Worm (Caenorhabditis elegans) whole organism, L2 larva: ENCODE results near the gene arp-1.
"Not testable (repeated sequence)": the region's sequence is repeated elsewhere in the genome, so short reads cannot be mapped to it uniquely, and the experiment has no call there.

Source experiments
- C34F6.9 ChIP-seq: fragments of 150-350 bp; optimal IDR thresholded peaks from 2 replicates; lab custom pipeline; 2014; ENCODE audit warnings: missing biosample characterization, missing genetic modification characterization
- F13H6.1 ChIP-seq: sonication (generic microtip); optimal IDR thresholded peaks from 2 replicates; lab custom pipeline; 2016; ENCODE audit warnings: missing genetic modification characterization, missing compliant biosample characterization
- R02D3.7 ChIP-seq: fragments of 150-350 bp; optimal IDR thresholded peaks from 2 replicates; lab custom pipeline; 2014; ENCODE audit warnings: missing biosample characterization, missing genetic modification characterization
- Y55F3AM.14 ChIP-seq: fragments of 200-800 bp; sonication (Bioruptor generic); optimal IDR thresholded peaks from 2 replicates; lab custom pipeline; 2018; ENCODE audit warnings: mild to moderate bottlenecking, missing genetic modification characterization, missing compliant biosample characterization
- ZK546.5 ChIP-seq: sonication (generic microtip); optimal IDR thresholded peaks from 2 replicates; lab custom pipeline; 2017; ENCODE audit warnings: missing biosample characterization, missing genetic modification characterization
- crh-2 ChIP-seq: sonication (generic microtip); optimal IDR thresholded peaks from 2 replicates; lab custom pipeline; 2017; ENCODE audit warnings: missing biosample characterization, missing genetic modification characterization
- egl-27 ChIP-seq: sonication (generic microtip); optimal IDR thresholded peaks from 3 replicates; lab custom pipeline; 2017; ENCODE audit warnings: missing biosample characterization, missing genetic modification reagents, missing genetic modification characterization
- elt-3 ChIP-seq: sonication (generic microtip); optimal IDR thresholded peaks from 2 replicates; lab custom pipeline; 2017; ENCODE audit warnings: missing biosample characterization, missing genetic modification characterization
- lin-11 ChIP-seq: fragments of 150-350 bp; sonication (generic microtip); optimal IDR thresholded peaks from 2 replicates; lab custom pipeline; 2014; ENCODE audit warnings: missing biosample characterization, missing genetic modification characterization, inconsistent platforms, mixed read lengths
- lin-13 ChIP-seq: fragments of 150-350 bp; optimal IDR thresholded peaks from 2 replicates; lab custom pipeline; 2014; ENCODE audit warnings: missing biosample characterization, missing genetic modification reagents, missing genetic modification characterization
- lin-39 ChIP-seq: fragments of 150-350 bp; optimal IDR thresholded peaks from 2 replicates; lab custom pipeline; 2014; ENCODE audit warnings: missing biosample characterization, missing genetic modification reagents, missing genetic modification characterization
- lsy-2 ChIP-seq, 2 experiments: fragments of 150-350 bp in 1 of 2; sonication (generic microtip) in 1 of 2; optimal IDR thresholded peaks; 2 replicates each; lab custom pipeline; 2014 to 2017; ENCODE audit warnings: missing biosample characterization in 2 of 2, missing genetic modification characterization in 2 of 2
- nhr-21 ChIP-seq: fragments of 150-350 bp; optimal IDR thresholded peaks from 2 replicates; lab custom pipeline; 2014; ENCODE audit warnings: missing biosample characterization, missing genetic modification characterization
- sma-9 ChIP-seq, 2 experiments: fragments of 150-350 bp in 1 of 2; sonication (generic microtip) in 1 of 2; optimal IDR thresholded peaks; 2 replicates each; lab custom pipeline; 2014 to 2016; ENCODE audit warnings: missing genetic modification characterization in 2 of 2, mild to moderate bottlenecking in 1 of 2, missing biosample characterization in 1 of 2, missing compliant biosample characterization in 1 of 2, missing genetic modification reagents in 1 of 2, moderate library complexity in 1 of 2
- unc-39 ChIP-seq: fragments of 150-350 bp; optimal IDR thresholded peaks from 2 replicates; lab custom pipeline; 2014; ENCODE audit warnings: missing biosample characterization, missing genetic modification characterization
- ztf-1 ChIP-seq: fragments of 200-800 bp; sonication (Bioruptor generic); conservative IDR thresholded peaks from 2 replicates; pipeline ENCODE4 v1.3.6; 2022; ENCODE audit warnings: missing genetic modification characterization, missing compliant biosample characterization
- ztf-11 ChIP-seq: sonication (generic microtip); optimal IDR thresholded peaks from 2 replicates; lab custom pipeline; 2017; ENCODE audit warnings: missing biosample characterization, missing genetic modification characterization

The arp-1 gene

ce11 chrII:15165681-15166235, 45.7 kb downstream of the arp-1 start, which contains the start of gene gst-27 (continued):
- peak; percentile 84 for TF ChIP-seq C34F6.9 (tag; lab: Kevin White, UChicago)
- TF ChIP-seq lin-13: peak; percentile 86
- TF ChIP-seq elt-3 (tag; lab: Kevin White, UChicago): no peak
- TF ChIP-seq lin-11 (tag; lab: Kevin White, UChicago): peak; percentile 69
- TF ChIP-seq unc-39 (tag; lab: Kevin White, UChicago): no peak
- peak; percentile 82 for TF ChIP-seq Y55F3AM.14 (GFP tag; lab: Kevin White, UChicago)
- peak; percentile 62 to 78 for TF ChIP-seq lsy-2 (tag; optimal IDR thresholded peaks at IDR 0.05; lab: Kevin White, UChicago)

- no peak for TF ChIP-seq lsy-2 (tag; optimal IDR thresholded peaks at IDR 0.05; lab: Kevin White, UChicago)
- peak; percentile 14 for TF ChIP-seq sma-9 (GFP tag; optimal IDR thresholded peaks at IDR 0.05; lab: Kevin White, UChicago)
- no peak for TF ChIP-seq sma-9 (tag; optimal IDR thresholded peaks at IDR 0.05; lab: Kevin White, UChicago)
- no peak for TF ChIP-seq crh-2 (tag; lab: Kevin White, UChicago)
Observed at ce11 chrII:15167340-15167739, 47.2 kb downstream of the arp-1 start, which contains the start of gene gst-28. gst-28 (minus strand) TSS chrII:15167577.

ce11 chrII:15169811-15170282, 49.7 kb downstream of the arp-1 start, which contains the start of gene gst-29:
gst-29 (minus strand) TSS chrII:15169861.
- no peak for TF ChIP-seq nhr-21 (tag; lab: Kevin White, UChicago)
- TF ChIP-seq egl-27 (tag; lab: Kevin White, UChicago): no peak
- TF ChIP-seq ztf-1 (GFP tag; lab: Robert Waterston, UW): no peak
- no peak for TF ChIP-seq lin-39 (tag; lab: Kevin White, UChicago)
- no peak for TF ChIP-seq elt-3 (tag; lab: Kevin White, UChicago)
- TF ChIP-seq Y55F3AM.14 (GFP tag; lab: Kevin White, UChicago): no peak
- TF ChIP-seq ztf-11 (tag; lab: Kevin White, UChicago): no peak
- no peak for TF ChIP-seq R02D3.7 (tag; lab: Kevin White, UChicago)

DNA sequence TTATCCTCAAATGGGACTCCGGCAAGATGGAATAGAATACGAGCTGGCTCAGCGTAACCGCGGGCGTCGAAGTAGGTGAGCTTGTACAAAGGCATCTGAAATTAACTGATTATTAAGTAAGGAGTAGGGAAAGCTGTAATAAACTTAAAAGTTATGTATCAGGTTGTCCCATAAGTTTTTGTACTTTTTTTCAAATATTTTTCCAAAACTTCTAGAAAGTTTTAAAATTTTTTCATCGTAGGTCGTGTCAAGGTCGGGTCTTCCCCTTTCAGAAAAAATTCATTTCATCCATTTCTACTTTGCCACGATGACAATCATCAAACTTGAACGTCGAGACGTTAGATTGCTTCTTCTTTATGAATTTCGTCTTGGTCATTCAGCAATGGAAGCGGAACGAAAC, 51.7 kb downstream of the arp-1 start, which contains the start of gene gst-39:
gst-39 (minus strand) TSS at position 101 of the 400 bp plus-strand sequence.
- TF ChIP-seq F13H6.1, crh-2, ZK546.5 (tag; lab: Kevin White, UChicago): not testable (repeated sequence)
